Fruit fly (Drosophila melanogaster) whole organism, embryonic: ENCODE measurements around the gene dre4.

Source experiments
- Awh ChIP-seq: fragments of 200-800 bp; sonication (Bioruptor generic); IDR thresholded peaks from 2 replicates; pipeline ENCODE4, ENCODE4 v1.3.6; 2022; ENCODE audit warnings: missing biosample characterization, missing genetic modification characterization
- CG1024 ChIP-seq: fragments of 200-800 bp; sonication (Bioruptor generic); IDR thresholded peaks from 2 replicates; pipeline ENCODE4 v1.3.6; 2022; ENCODE audit warnings: missing biosample characterization, missing genetic modification characterization
- CG10654 ChIP-seq: fragments of 200-800 bp; sonication (Bioruptor generic); optimal IDR thresholded peaks from 2 replicates; lab custom pipeline; 2016; ENCODE audit warnings: missing biosample characterization, missing genetic modification characterization
- CG11085 ChIP-seq: fragments of 200-800 bp; sonication (Bioruptor generic); IDR thresholded peaks from 2 replicates; pipeline ENCODE4 v1.3.6; 2022; ENCODE audit warnings: missing biosample characterization, missing genetic modification characterization
- CG11247 ChIP-seq: fragments of 200-800 bp; sonication (Bioruptor generic); IDR thresholded peaks from 2 replicates; pipeline ENCODE4 v1.3.6; 2022; ENCODE audit warnings: missing biosample characterization, missing genetic modification characterization
- CG11723 ChIP-seq: fragments of 200-800 bp; sonication (Bioruptor generic); optimal IDR thresholded peaks from 2 replicates; lab custom pipeline; 2017; ENCODE audit warnings: missing biosample characterization, mild to moderate bottlenecking, missing genetic modification characterization
- CG12236 ChIP-seq: fragments of 200-800 bp; sonication (Bioruptor generic); optimal IDR thresholded peaks from 2 replicates; lab custom pipeline; 2016; ENCODE audit warnings: missing biosample characterization, missing genetic modification characterization
- CG13287 ChIP-seq: fragments of 200-800 bp; sonication (Bioruptor generic); IDR thresholded peaks from 2 replicates; pipeline ENCODE4 v1.3.6; 2022; ENCODE audit warnings: missing biosample characterization, missing genetic modification characterization; ENCODE audit not compliant: partially characterized antibody
- CG13296 ChIP-seq: fragments of 200-800 bp; sonication (Bioruptor generic); optimal IDR thresholded peaks from 3 replicates; lab custom pipeline; 2018; ENCODE audit warnings: missing biosample characterization, mild to moderate bottlenecking, missing genetic modification characterization
- CG13624 ChIP-seq: fragments of 200-800 bp; sonication (Bioruptor generic); optimal IDR thresholded peaks from 2 replicates; lab custom pipeline; 2016; ENCODE audit warnings: missing biosample characterization, missing genetic modification characterization
- CG13775 ChIP-seq: fragments of 200-800 bp; sonication (Bioruptor generic); optimal IDR thresholded peaks from 3 replicates; lab custom pipeline; 2017; ENCODE audit warnings: missing biosample characterization, mild to moderate bottlenecking, missing genetic modification characterization
- CG15073 ChIP-seq: fragments of 200-800 bp; sonication (Bioruptor generic); optimal IDR thresholded peaks from 2 replicates; lab custom pipeline; 2016; ENCODE audit warnings: missing biosample characterization, missing genetic modification characterization
- CG1529 ChIP-seq: fragments of 200-800 bp; sonication (Bioruptor generic); optimal IDR thresholded peaks from 3 replicates; lab custom pipeline; 2018; ENCODE audit warnings: missing biosample characterization, missing genetic modification characterization
- CG15601 ChIP-seq: fragments of 200-800 bp; sonication (Bioruptor generic); optimal IDR thresholded peaks from 3 replicates; lab custom pipeline; 2019; ENCODE audit warnings: missing biosample characterization, mild to moderate bottlenecking, missing genetic modification characterization, moderate library complexity
- CG2712 ChIP-seq: fragments of 200-800 bp; optimal IDR thresholded peaks from 3 replicates; lab custom pipeline; 2019; ENCODE audit warnings: missing biosample characterization, mild to moderate bottlenecking, missing genetic modification characterization, moderate library complexity
- CG2889 ChIP-seq: fragments of 200-800 bp; sonication (Bioruptor generic); IDR thresholded peaks from 3 replicates; pipeline ENCODE4 v1.3.6; 2022; ENCODE audit warnings: missing biosample characterization, missing genetic modification characterization
- CG31365 ChIP-seq: fragments of 200-800 bp; sonication (Bioruptor generic); optimal IDR thresholded peaks from 2 replicates; lab custom pipeline; 2018; ENCODE audit warnings: missing biosample characterization, mild to moderate bottlenecking, missing genetic modification characterization
- CG4328 ChIP-seq: fragments of 200-800 bp; sonication (Bioruptor generic); optimal IDR thresholded peaks from 3 replicates; lab custom pipeline; 2017; ENCODE audit warnings: missing biosample characterization, missing genetic modification reagents, missing genetic modification characterization
- CG6689 ChIP-seq: fragments of 200-800 bp; sonication (Bioruptor generic); IDR thresholded peaks from 2 replicates; pipeline ENCODE4 v1.3.6; 2022; ENCODE audit warnings: missing biosample characterization, missing genetic modification characterization
- CG7556 ChIP-seq: fragments of 200-800 bp; sonication (Bioruptor generic); optimal IDR thresholded peaks from 2 replicates; lab custom pipeline; 2017; ENCODE audit warnings: missing biosample characterization, mild to moderate bottlenecking, missing genetic modification characterization
- CG7745 ChIP-seq: fragments of 200-800 bp; sonication (Bioruptor generic); optimal IDR thresholded peaks from 2 replicates; lab custom pipeline; 2018; ENCODE audit warnings: missing biosample characterization, mild to moderate bottlenecking, missing genetic modification characterization, moderate library complexity
- CG8388 ChIP-seq: fragments of 200-800 bp; sonication (Bioruptor generic); optimal IDR thresholded peaks from 2 replicates; lab custom pipeline; 2019; ENCODE audit warnings: missing biosample characterization, mild to moderate bottlenecking, missing genetic modification characterization, moderate library complexity
- CG8924 ChIP-seq: fragments of 200-800 bp; optimal IDR thresholded peaks from 3 replicates; lab custom pipeline; 2019; ENCODE audit warnings: missing biosample characterization, mild to moderate bottlenecking, missing genetic modification characterization, moderate library complexity
- CG9932 ChIP-seq: fragments of 200-800 bp; sonication (Bioruptor generic); IDR thresholded peaks from 2 replicates; pipeline ENCODE4 v1.3.6; 2022; ENCODE audit warnings: missing biosample characterization, missing genetic modification characterization
- CkIIα-i1 ChIP-seq: fragments of 200-800 bp; sonication (Bioruptor generic); IDR thresholded peaks from 2 replicates; pipeline ENCODE4 v1.3.6; 2022; ENCODE audit warnings: missing biosample characterization, missing genetic modification characterization
- CoRest ChIP-seq: fragments of 200-800 bp; sonication (Bioruptor generic); optimal IDR thresholded peaks from 3 replicates; lab custom pipeline; 2018; ENCODE audit warnings: missing biosample characterization, mild to moderate bottlenecking, missing genetic modification characterization, moderate library complexity
- Dref ChIP-seq: fragments of 200-800 bp; sonication (Bioruptor generic); IDR thresholded peaks from 2 replicates; pipeline ENCODE4 v1.3.6; 2022; ENCODE audit warnings: missing biosample characterization, missing genetic modification characterization
- E2f2 ChIP-seq: fragments of 200-800 bp; sonication (Bioruptor generic); IDR thresholded peaks from 2 replicates; pipeline ENCODE4 v1.3.6; 2022; ENCODE audit warnings: missing biosample characterization, missing genetic modification characterization
- Gug ChIP-seq: fragments of 200-800 bp; sonication (Bioruptor generic); IDR thresholded peaks from 4 replicates; pipeline ENCODE4 v1.3.6; 2022; ENCODE audit warnings: missing biosample characterization, missing genetic modification characterization
- Hey ChIP-seq: fragments of 200-800 bp; sonication (Bioruptor generic); optimal IDR thresholded peaks from 3 replicates; lab custom pipeline; 2018; ENCODE audit warnings: missing biosample characterization, mild to moderate bottlenecking, missing genetic modification characterization
- Rfx ChIP-seq: fragments of 200-800 bp; sonication (Bioruptor generic); IDR thresholded peaks from 2 replicates; pipeline ENCODE4 v1.3.6; 2022; ENCODE audit warnings: missing biosample characterization, missing genetic modification characterization
- Sry-δ ChIP-seq: fragments of 200-800 bp; sonication (Bioruptor generic); optimal IDR thresholded peaks from 2 replicates; lab custom pipeline; 2016; ENCODE audit warnings: missing biosample characterization, missing genetic modification characterization
- ab ChIP-seq: fragments of 200-800 bp; sonication (Bioruptor generic); optimal IDR thresholded peaks from 2 replicates; lab custom pipeline; 2016; ENCODE audit warnings: missing biosample characterization, missing genetic modification characterization
- bab2 ChIP-seq: fragments of 200-800 bp; sonication (Bioruptor generic); optimal IDR thresholded peaks from 2 replicates; lab custom pipeline; 2016; ENCODE audit warnings: missing biosample characterization, missing genetic modification characterization
- bcd ChIP-seq: fragments of 200-800 bp; sonication (Bioruptor generic); optimal IDR thresholded peaks from 2 replicates; lab custom pipeline; 2017; ENCODE audit warnings: missing biosample characterization, mild to moderate bottlenecking, missing genetic modification characterization
- cas ChIP-seq: fragments of 200-800 bp; sonication (Bioruptor generic); IDR thresholded peaks from 2 replicates; pipeline ENCODE4 v1.3.6; 2022; ENCODE audit warnings: missing biosample characterization, missing genetic modification characterization
- corto ChIP-seq: fragments of 200-800 bp; sonication (Bioruptor generic); optimal IDR thresholded peaks from 2 replicates; lab custom pipeline; 2016; ENCODE audit warnings: missing biosample characterization, mild to moderate bottlenecking, missing genetic modification characterization, moderate library complexity
- dimm ChIP-seq: fragments of 200-800 bp; sonication (Bioruptor generic); IDR thresholded peaks from 2 replicates; pipeline ENCODE4 v1.3.6; 2022; ENCODE audit warnings: missing biosample characterization, missing genetic modification characterization
- dmrt11E ChIP-seq: fragments of 200-800 bp; sonication (Bioruptor generic); optimal IDR thresholded peaks from 3 replicates; lab custom pipeline; 2018; ENCODE audit warnings: missing biosample characterization, mild to moderate bottlenecking, missing genetic modification characterization, moderate library complexity
- dysf ChIP-seq: fragments of 200-800 bp; sonication (Bioruptor generic); IDR thresholded peaks from 3 replicates; pipeline ENCODE4 v1.3.6; 2022; ENCODE audit warnings: missing biosample characterization, missing genetic modification characterization
- esg ChIP-seq: fragments of 200-800 bp; sonication (Bioruptor generic); conservative IDR thresholded peaks from 2 replicates; pipeline ENCODE4 v1.3.6; 2022; ENCODE audit warnings: missing biosample characterization, missing genetic modification characterization
- ewg ChIP-seq: fragments of 200-800 bp; sonication (Bioruptor generic); optimal IDR thresholded peaks from 3 replicates; lab custom pipeline; 2017; ENCODE audit warnings: mild to moderate bottlenecking, missing biosample characterization, missing genetic modification reagents, missing genetic modification characterization
- fd102C ChIP-seq: fragments of 200-800 bp; sonication (Bioruptor generic); optimal IDR thresholded peaks from 2 replicates; lab custom pipeline; 2018; ENCODE audit warnings: missing biosample characterization, mild to moderate bottlenecking, missing genetic modification characterization, moderate library complexity
- gsb-n ChIP-seq: fragments of 200-800 bp; sonication (Bioruptor generic); optimal IDR thresholded peaks from 3 replicates; lab custom pipeline; 2018; ENCODE audit warnings: missing biosample characterization, mild to moderate bottlenecking, missing genetic modification characterization
- sqz ChIP-seq: fragments of 200-800 bp; sonication (Bioruptor generic); optimal IDR thresholded peaks from 3 replicates; lab custom pipeline; 2018; ENCODE audit warnings: missing biosample characterization, mild to moderate bottlenecking, missing genetic modification characterization
- sug ChIP-seq: fragments of 200-800 bp; optimal IDR thresholded peaks from 2 replicates; lab custom pipeline; 2019; ENCODE audit warnings: missing biosample characterization, mild to moderate bottlenecking, missing genetic modification characterization, moderate library complexity
- tll ChIP-seq, 2 experiments: fragments of 200-800 bp in 1 of 2; fragments of >200 bp in 1 of 2; sonication (Bioruptor generic) in 1 of 2; optimal IDR thresholded peaks; 2 replicates each; lab custom pipeline; 2017 to 2019; ENCODE audit warnings: missing biosample characterization in 2 of 2, missing genetic modification characterization in 2 of 2, mild to moderate bottlenecking in 1 of 2, moderate library complexity in 1 of 2
- trem ChIP-seq: fragments of 200-800 bp; optimal IDR thresholded peaks from 3 replicates; lab custom pipeline; 2019; ENCODE audit warnings: missing biosample characterization, mild to moderate bottlenecking, missing genetic modification characterization, moderate library complexity
- tup ChIP-seq: fragments of 200-800 bp; sonication (Bioruptor generic); optimal IDR thresholded peaks from 2 replicates; lab custom pipeline; 2016; ENCODE audit warnings: missing biosample characterization, mild to moderate bottlenecking, missing genetic modification characterization, moderate library complexity
- unpg ChIP-seq: fragments of 200-800 bp; sonication (Bioruptor generic); optimal IDR thresholded peaks from 3 replicates; lab custom pipeline; 2018; ENCODE audit warnings: missing biosample characterization, mild to moderate bottlenecking, missing genetic modification characterization, moderate library complexity
- zen ChIP-seq: fragments of 200-800 bp; sonication (Bioruptor generic); optimal IDR thresholded peaks from 3 replicates; lab custom pipeline; 2018; ENCODE audit warnings: missing biosample characterization, mild to moderate bottlenecking, missing genetic modification characterization, moderate library complexity

dre4 gene

dm6 chr3L:1886125-1886544 is 10.0 kb upstream of the dre4 start (continued):
- peak; percentile 51; the same call in 1 of the 2 replicates for TF ChIP-seq Rfx (GFP tag; lab: Robert Waterston, UW)
- peak; percentile 9 for TF ChIP-seq sug (tag; lab: Kevin White, UChicago)
- peak; percentile 91 for TF ChIP-seq fd102C
- TF ChIP-seq Gug (GFP tag; lab: Robert Waterston, UW), result peak; percentile 51; the same call in 2 of the 4 replicates
- peak in 1 of 2 experiments; percentile 36 for TF ChIP-seq tll (GFP tag; optimal IDR thresholded peaks at IDR 0.05; lab: Kevin White, UChicago)
- peak; percentile 72 for TF ChIP-seq bcd
- TF ChIP-seq CG11085 (GFP tag; lab: Robert Waterston, UW), result no peak; the same call in 1 of the 2 replicates
- TF ChIP-seq corto (GFP tag; lab: Kevin White, UChicago), result peak; percentile 82
- TF ChIP-seq CG9932 (GFP tag; lab: Robert Waterston, UW), result no peak
- TF ChIP-seq CG13287 (GFP tag; lab: Robert Waterston, UW), result no peak
- no peak for TF ChIP-seq CG15073 (GFP tag; lab: Kevin White, UChicago)
- TF ChIP-seq sqz (GFP tag; lab: Kevin White, UChicago), result peak; percentile 69
- TF ChIP-seq unpg (GFP tag; lab: Kevin White, UChicago), result peak; percentile 83
- TF ChIP-seq bab2 (GFP tag; lab: Kevin White, UChicago), result peak; percentile 76
- peak; percentile 80 for TF ChIP-seq dimm (GFP tag; lab: Robert Waterston, UW)
- TF ChIP-seq esg (GFP tag; lab: Robert Waterston, UW), result peak; percentile 82
- peak; percentile 79 for TF ChIP-seq CG8388 (GFP tag; lab: Kevin White, UChicago)
- TF ChIP-seq CG13624 (GFP tag; lab: Kevin White, UChicago), result peak; percentile 58
- peak; percentile 78 for TF ChIP-seq CG13775 (GFP tag; lab: Kevin White, UChicago)
- peak; percentile 81 for TF ChIP-seq gsb-n
- TF ChIP-seq cas, result no peak
- peak; percentile 74 for TF ChIP-seq CG11247
- peak; percentile 66 for TF ChIP-seq CG7556 (GFP tag; lab: Kevin White, UChicago)
- TF ChIP-seq CG31365, result no peak
- TF ChIP-seq CG7745, result no peak
- no peak for TF ChIP-seq Dref
- TF ChIP-seq CG10654 (GFP tag; lab: Kevin White, UChicago), result peak; percentile 80
- TF ChIP-seq Hey (tag; lab: Kevin White, UChicago), result no peak
- no peak for TF ChIP-seq CkIIα-i1 (GFP tag; lab: Robert Waterston, UW)
- TF ChIP-seq CG8924 (tag; lab: Kevin White, UChicago), result peak; percentile 85
- peak; percentile 89 for TF ChIP-seq dmrt11E (tag; lab: Kevin White, UChicago)
- TF ChIP-seq dysf (GFP tag; lab: Robert Waterston, UW), result peak; percentile 78
- peak; percentile 86 for TF ChIP-seq CG1024
- TF ChIP-seq ab (GFP tag; lab: Kevin White, UChicago), result no peak
- TF ChIP-seq CG15601 (tag; lab: Kevin White, UChicago), result peak; percentile 70
- peak; percentile 42 for TF ChIP-seq CG4328 (GFP tag; lab: Kevin White, UChicago)
- TF ChIP-seq CG13296 (GFP tag; lab: Kevin White, UChicago), result peak; percentile 49
- TF ChIP-seq CG2889 (GFP tag; lab: Robert Waterston, UW), result peak; percentile 67; the same call in 2 of the 3 replicates
- TF ChIP-seq Sry-δ (GFP tag; lab: Kevin White, UChicago), result peak; percentile 37
- TF ChIP-seq trem (tag; lab: Kevin White, UChicago), result peak; percentile 83
- peak; percentile 85 for TF ChIP-seq Awh (GFP tag; lab: Robert Waterston, UW)
- peak; percentile 75 for TF ChIP-seq CG12236 (GFP tag; lab: Kevin White, UChicago)
- TF ChIP-seq CG2712, result peak; percentile 91
- peak; percentile 81 for TF ChIP-seq CG1529 (GFP tag; lab: Kevin White, UChicago)
- peak; percentile 83 for TF ChIP-seq ewg (GFP tag; lab: Kevin White, UChicago)
- peak; percentile 97 for TF ChIP-seq zen (tag; lab: Kevin White, UChicago)
- peak; percentile 54 for TF ChIP-seq CG11723 (GFP tag; lab: Kevin White, UChicago)
- TF ChIP-seq CoRest (tag; lab: Kevin White, UChicago), result peak; percentile 79
- peak; percentile 54; the same call in 1 of the 2 replicates for TF ChIP-seq E2f2 (GFP tag; lab: Robert Waterston, UW)
- TF ChIP-seq tup, result no peak
- peak; percentile 84 for TF ChIP-seq CG6689 (GFP tag; lab: Robert Waterston, UW)
